Worm (Caenorhabditis elegans) whole organism, L2 larva: ENCODE data around the gene mca-2.

Experiments used
- C34F6.9 ChIP-seq: fragments of 150-350 bp; optimal IDR thresholded peaks from 2 replicates; lab custom pipeline; 2014; ENCODE audit warnings: missing biosample characterization, missing genetic modification characterization
- ama-1 ChIP-seq: fragments of 150-350 bp; optimal IDR thresholded peaks from 2 replicates; lab custom pipeline; 2018; ENCODE audit warnings: inconsistent platforms
- crh-2 ChIP-seq: sonication (generic microtip); optimal IDR thresholded peaks from 2 replicates; lab custom pipeline; 2017; ENCODE audit warnings: missing biosample characterization, missing genetic modification characterization
- elt-3 ChIP-seq: sonication (generic microtip); optimal IDR thresholded peaks from 2 replicates; lab custom pipeline; 2017; ENCODE audit warnings: missing biosample characterization, missing genetic modification characterization
- fos-1 ChIP-seq: fragments of 150-350 bp; optimal IDR thresholded peaks from 2 replicates; lab custom pipeline; 2014; ENCODE audit warnings: missing biosample characterization, missing genetic modification characterization
- nhr-10 ChIP-seq: sonication (generic microtip); optimal IDR thresholded peaks from 2 replicates; lab custom pipeline; 2017; ENCODE audit warnings: missing biosample characterization, missing genetic modification characterization
- nhr-6 ChIP-seq: fragments of 150-350 bp; optimal IDR thresholded peaks from 2 replicates; lab custom pipeline; 2014; ENCODE audit warnings: missing biosample characterization, missing genetic modification characterization
- nhr-77 ChIP-seq: fragments of 150-350 bp; optimal IDR thresholded peaks from 2 replicates; lab custom pipeline; 2014; ENCODE audit warnings: missing biosample characterization, missing genetic modification characterization
- skn-1 ChIP-seq: sonication (generic microtip); optimal IDR thresholded peaks from 2 replicates; lab custom pipeline; 2017; ENCODE audit warnings: missing biosample characterization, missing genetic modification characterization
- snpc-4 ChIP-seq: fragments of 150-350 bp; optimal IDR thresholded peaks from 2 replicates; lab custom pipeline; 2014; ENCODE audit warnings: missing biosample characterization, missing genetic modification characterization
- unc-62 ChIP-seq: fragments of 150-350 bp; optimal IDR thresholded peaks from 2 replicates; lab custom pipeline; 2014; ENCODE audit warnings: missing biosample characterization, missing genetic modification reagents, missing genetic modification characterization
- ztf-1 ChIP-seq: fragments of 200-800 bp; sonication (Bioruptor generic); conservative IDR thresholded peaks from 2 replicates; pipeline ENCODE4 v1.3.6; 2022; ENCODE audit warnings: missing genetic modification characterization, missing compliant biosample characterization

DNA sequence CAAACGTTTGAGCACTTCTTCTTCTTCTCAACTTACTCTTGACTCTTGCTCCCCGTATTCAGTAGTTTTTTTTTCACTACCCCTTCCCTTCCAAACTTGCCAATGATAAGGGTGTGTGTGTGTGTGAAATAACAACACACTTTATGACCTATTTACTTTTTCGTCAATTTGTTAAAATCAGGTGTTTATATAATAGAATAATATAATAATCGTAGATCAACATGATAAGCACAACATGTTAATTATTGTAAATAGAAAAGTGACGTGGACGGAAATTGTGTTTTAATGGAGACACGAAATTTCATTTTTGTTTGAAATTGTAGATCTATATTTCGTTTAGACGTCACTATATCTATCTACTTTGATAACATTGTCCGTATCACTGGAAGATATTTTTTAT lies 3.5 kb upstream of the mca-2 start:
- TF ChIP-seq nhr-6 (no peak), elt-3 (tag; lab: Kevin White, UChicago) (no peak), ama-1 (lab: Kevin White, UChicago) (no peak), nhr-77 (tag; lab: Kevin White, UChicago) (no peak), nhr-10 (tag; lab: Kevin White, UChicago) (no peak), snpc-4 (tag; lab: Kevin White, UChicago) (no peak), ztf-1 (GFP tag; lab: Robert Waterston, UW) (no peak), C34F6.9 (no peak), unc-62 (GFP tag; lab: Kevin White, UChicago) (no peak), skn-1 (tag; lab: Kevin White, UChicago) (no peak), fos-1 (tag; lab: Kevin White, UChicago) (no peak), crh-2 (tag; lab: Kevin White, UChicago) (no peak)
